Worm (Caenorhabditis elegans): ENCODE measurements around the gene knl-3.
A peak's percentile ranks its signal among the peaks of the same experiment; 100 is the strongest.
"Not testable (repeated sequence)": the region's sequence is repeated elsewhere in the genome, so short reads cannot be mapped to it uniquely, and the experiment has no call there.

- TF ChIP-seq nhr-28 (tag; optimal IDR thresholded peaks at IDR 0.05); unc-62 (GFP tag; optimal IDR thresholded peaks at IDR 0.05); lsy-2 (tag; optimal IDR thresholded peaks at IDR 0.05); ztf-11 (tag; optimal IDR thresholded peaks at IDR 0.05); elt-3 (tag; optimal IDR thresholded peaks at IDR 0.05); pha-4 (tag; optimal IDR thresholded peaks at IDR 0.05); nhr-12 (tag; optimal IDR thresholded peaks at IDR 0.05); snpc-4 (tag; optimal IDR thresholded peaks at IDR 0.05); unc-39 (tag; optimal IDR thresholded peaks at IDR 0.05); lin-13 (tag; optimal IDR thresholded peaks at IDR 0.05); ceh-83 (GFP tag; optimal IDR thresholded peaks at IDR 0.05): not testable (repeated sequence)
- peak; percentile 25 for TF ChIP-seq sptf-1 (tag; optimal IDR thresholded peaks at IDR 0.05)
Measured at ce11 chrV:1849992-1850391, 19.0 kb upstream of the knl-3 start.

Measured in whole organism, mixed stage, embryonic.